Worm (Caenorhabditis elegans) whole organism, L4/young adult: ENCODE results near the gene ubxn-6.

ENCODE experiments used
- W03F9.2 ChIP-seq: fragments of 150-350 bp; optimal IDR thresholded peaks from 2 replicates; lab custom pipeline; 2014; ENCODE audit warnings: missing biosample characterization, missing genetic modification characterization
- dao-5 ChIP-seq: sonication (generic microtip); optimal IDR thresholded peaks from 2 replicates; lab custom pipeline; 2016; ENCODE audit warnings: missing genotype, missing genetic modification characterization, moderate library complexity, missing compliant biosample characterization
- him-1 ChIP-seq: sonication (generic microtip); optimal IDR thresholded peaks from 2 replicates; lab custom pipeline; 2016; ENCODE audit warnings: missing genotype, missing genetic modification reagents, missing genetic modification characterization, missing compliant biosample characterization

- TF ChIP-seq him-1, result no peak
- no peak for TF ChIP-seq W03F9.2 (tag; lab: Kevin White, UChicago)
- TF ChIP-seq dao-5 (tag; lab: Kevin White, UChicago), result no peak
Observed at ce11 chrIV:4821054-4821453, 11.8 kb upstream of the ubxn-6 start, which contains the start of gene H06H21.8.
